Worm (Caenorhabditis elegans): ENCODE measurements around the gene srlf-29.
"Not testable (repeated sequence)": the region's sequence is repeated elsewhere in the genome, so short reads cannot be mapped to it uniquely, and the experiment has no call there.

Gene srlf-29

ce11 chrII:1627783-1628182, 38.3 kb upstream of the srlf-29 start, which contains the start of gene C08E3.15:
C08E3.15 (minus strand) TSS chrII:1627883.
- not testable (repeated sequence) for TF ChIP-seq pqm-1, ceh-18, madf-2 (tag; optimal IDR thresholded peaks at IDR 0.05)

- not testable (repeated sequence) for TF ChIP-seq fax-1, hlh-15, che-1 (tag; optimal IDR thresholded peaks at IDR 0.05)
Observed at ce11 chrII:1632216-1632615, 33.9 kb upstream of the srlf-29 start, which contains the start of gene C08E3.13. C08E3.13 (minus strand) TSS chrII:1632316.

- TF ChIP-seq C38D4.7 (GFP tag; optimal IDR thresholded peaks at IDR 0.05); ceh-45 (GFP tag; IDR thresholded peaks at IDR 0.05); ahr-1 (tag; optimal IDR thresholded peaks at IDR 0.05): not testable (repeated sequence)
Observed at ce11 chrII:1633490-1633889, 32.6 kb upstream of the srlf-29 start, which contains the start of gene C08E3.1. C08E3.1 (plus strand) TSS chrII:1633790.

ce11 chrII:1635969-1636368, 30.2 kb upstream of the srlf-29 start:
- TF ChIP-seq ceh-2 (tag; optimal IDR thresholded peaks at IDR 0.05) = no peak
- TF ChIP-seq ceh-18 (tag; optimal IDR thresholded peaks at IDR 0.05) = no peak
- no peak for TF ChIP-seq unc-86 (tag; optimal IDR thresholded peaks at IDR 0.05)

- not testable (repeated sequence) for TF ChIP-seq elt-4, elt-2, gmeb-2 (tag; optimal IDR thresholded peaks at IDR 0.05)
Observed at ce11 chrII:1636392-1636791, 29.7 kb upstream of the srlf-29 start, which contains the start of gene srg-20. srg-20 (plus strand) TSS chrII:1636692.

- TF ChIP-seq unc-55 (GFP tag; optimal IDR thresholded peaks at IDR 0.05) (no peak), pqm-1 (tag; optimal IDR thresholded peaks at IDR 0.05) (no peak), F13H6.1 (tag; optimal IDR thresholded peaks at IDR 0.05) (no peak), C08G9.2 (tag; optimal IDR thresholded peaks at IDR 0.05) (no peak)
Observed at ce11 chrII:1640496-1640895, 25.6 kb upstream of the srlf-29 start, which contains the start of gene srh-72. srh-72 (minus strand) TSS chrII:1640596.

ce11 chrII:1644777-1645348, 21.3 kb upstream of the srlf-29 start, which contains the start of gene ZC204.6:
ZC204.6 (minus strand) TSS chrII:1644827.
- no peak for TF ChIP-seq gmeb-2 (tag; optimal IDR thresholded peaks at IDR 0.05)
- no peak for TF ChIP-seq che-1 (tag; optimal IDR thresholded peaks at IDR 0.05)
- TF ChIP-seq rnt-1 (tag; optimal IDR thresholded peaks at IDR 0.05) = no peak
- TF ChIP-seq ceh-2 (tag; optimal IDR thresholded peaks at IDR 0.05) = no peak
- TF ChIP-seq tbx-7 (tag; optimal IDR thresholded peaks at IDR 0.05) = no peak
- TF ChIP-seq ceh-6 (GFP tag; optimal IDR thresholded peaks at IDR 0.05) = no peak
- TF ChIP-seq unc-3 (GFP tag; conservative IDR thresholded peaks at IDR 0.05) = no peak
- no peak for TF ChIP-seq unc-3 (tag; optimal IDR thresholded peaks at IDR 0.05)
- TF ChIP-seq ceh-34 (tag; optimal IDR thresholded peaks at IDR 0.05) = no peak
- TF ChIP-seq unc-42 (tag; optimal IDR thresholded peaks at IDR 0.05) = no peak
- no peak for TF ChIP-seq hlh-6 (tag; optimal IDR thresholded peaks at IDR 0.05)
- TF ChIP-seq fkh-10 (GFP tag; optimal IDR thresholded peaks at IDR 0.05) = no peak
- TF ChIP-seq Y22D7AL.16 (tag; optimal IDR thresholded peaks at IDR 0.05) = no peak
- no peak for TF ChIP-seq mec-3 (tag; optimal IDR thresholded peaks at IDR 0.05; ENCODE audit: borderline replicate concordance)

Measured in whole organism, late embryonic.